Worm (Caenorhabditis elegans) whole organism, dauer: ENCODE data around the gene BE10.3.

Source experiments
- unc-62 ChIP-seq: sonication (generic microtip); optimal IDR thresholded peaks from 2 replicates; lab custom pipeline; 2017; ENCODE audit warnings: missing biosample characterization, missing genetic modification reagents, missing genetic modification characterization

BE10.3 gene

ce11 chrIII:12819909-12820308 lies 12.1 kb downstream of the BE10.3 start, which contains the start of the genes Y37D8A.2 and Y37D8A.25:
Gene Y37D8A.2, plus strand, starts transcription at chrIII:12820193.
Gene Y37D8A.25, minus strand, starts transcription at chrIII:12820253.
- TF ChIP-seq unc-62 (GFP tag; lab: Kevin White, UChicago), result no peak

- no peak for TF ChIP-seq unc-62 (GFP tag; lab: Kevin White, UChicago)
Measured at ce11 chrIII:12821331-12821730, 13.5 kb downstream of the BE10.3 start.

- no peak for TF ChIP-seq unc-62 (GFP tag; lab: Kevin White, UChicago)
Measured at ce11 chrIII:12822608-12823261, 14.9 kb downstream of the BE10.3 start.

- TF ChIP-seq unc-62 (GFP tag; lab: Kevin White, UChicago), result no peak
Measured at ce11 chrIII:12829068-12829467, 21.2 kb downstream of the BE10.3 start, which contains the start of gene Y37D8A.3. Gene Y37D8A.3, plus strand, starts transcription at chrIII:12829368.

- TF ChIP-seq unc-62 (GFP tag; lab: Kevin White, UChicago), result no peak
Measured at ce11 chrIII:12831696-12832095, 23.9 kb downstream of the BE10.3 start.

ce11 chrIII:12833079-12833478 lies 25.3 kb downstream of the BE10.3 start:
- no peak for TF ChIP-seq unc-62 (GFP tag; lab: Kevin White, UChicago)

- TF ChIP-seq unc-62 (GFP tag; lab: Kevin White, UChicago), result no peak
Measured at ce11 chrIII:12836742-12837285, 29.0 kb downstream of the BE10.3 start.

ce11 chrIII:12838299-12838698 lies 30.5 kb downstream of the BE10.3 start:
- no peak for TF ChIP-seq unc-62 (GFP tag; lab: Kevin White, UChicago)

ce11 chrIII:12838913-12839366 lies 31.1 kb downstream of the BE10.3 start, which contains the start of gene Y37D8A.4:
Gene Y37D8A.4, minus strand, starts transcription at chrIII:12838963.
- no peak for TF ChIP-seq unc-62 (GFP tag; lab: Kevin White, UChicago)

- TF ChIP-seq unc-62 (GFP tag; lab: Kevin White, UChicago), result no peak
Measured at ce11 chrIII:12840204-12840603, 32.4 kb downstream of the BE10.3 start.

ce11 chrIII:12841328-12841727 lies 33.5 kb downstream of the BE10.3 start:
- TF ChIP-seq unc-62 (GFP tag; lab: Kevin White, UChicago), result no peak

- no peak for TF ChIP-seq unc-62 (GFP tag; lab: Kevin White, UChicago)
Measured at ce11 chrIII:12842858-12843257, 35.0 kb downstream of the BE10.3 start.

- TF ChIP-seq unc-62 (GFP tag; lab: Kevin White, UChicago), result no peak
Measured at ce11 chrIII:12847623-12848022, 39.8 kb downstream of the BE10.3 start.

- no peak for TF ChIP-seq unc-62 (GFP tag; lab: Kevin White, UChicago)
Measured at ce11 chrIII:12848981-12849589, 41.3 kb downstream of the BE10.3 start.

ce11 chrIII:12849691-12850090 lies 41.9 kb downstream of the BE10.3 start:
- TF ChIP-seq unc-62 (GFP tag; lab: Kevin White, UChicago), result no peak

ce11 chrIII:12851034-12851433 lies 43.2 kb downstream of the BE10.3 start:
- no peak for TF ChIP-seq unc-62 (GFP tag; lab: Kevin White, UChicago)
